Fruit fly (Drosophila melanogaster) S2 (cell line): ENCODE results near the gene CG13078.

ENCODE experiments used
- CG8478 ChIP-seq: fragments of >200 bp; optimal IDR thresholded peaks from 2 replicates; lab custom pipeline; 2018
- CTCF ChIP-seq, 2 experiments: fragments of >200 bp; optimal IDR thresholded peaks; 2 replicates each; lab custom pipeline; 2018

- TF ChIP-seq CTCF (optimal IDR thresholded peaks at IDR 0.05; lab: Kevin White, UChicago) (no peak), CG8478 (lab: Kevin White, UChicago) (no peak)
Measured at dm6 chr2L:19565233-19565898, 1.6 kb downstream of the CG13078 start, which contains the start of gene CG13077.
